Worm (Caenorhabditis elegans) whole organism, late embryonic: ENCODE measurements around the gene F31B9.4.

Source experiments
- F13H6.1 ChIP-seq: sonication (generic microtip); optimal IDR thresholded peaks from 2 replicates; lab custom pipeline; 2016; ENCODE audit warnings: missing genetic modification characterization, missing compliant biosample characterization
- K09A11.1 ChIP-seq: sonication (generic microtip); optimal IDR thresholded peaks from 2 replicates; lab custom pipeline; 2017; ENCODE audit warnings: antibody characterized with exemption, mild to moderate bottlenecking, missing genetic modification characterization, missing compliant biosample characterization; ENCODE audit not compliant: insufficient read depth
- Y22D7AL.16 ChIP-seq: sonication (generic microtip); optimal IDR thresholded peaks from 2 replicates; lab custom pipeline; 2016; ENCODE audit warnings: missing genetic modification characterization, missing compliant biosample characterization
- ama-1 ChIP-seq: fragments of 150-350 bp; optimal IDR thresholded peaks from 2 replicates; lab custom pipeline; 2014
- ceh-18 ChIP-seq: sonication (generic microtip); optimal IDR thresholded peaks from 2 replicates; lab custom pipeline; 2016; ENCODE audit warnings: missing genetic modification characterization, missing compliant biosample characterization
- ceh-19 ChIP-seq: fragments of 200-800 bp; sonication (Bioruptor generic); optimal IDR thresholded peaks from 2 replicates; lab custom pipeline; 2018; ENCODE audit warnings: mild to moderate bottlenecking, missing genetic modification characterization, missing compliant biosample characterization
- ceh-2 ChIP-seq: sonication (generic microtip); optimal IDR thresholded peaks from 2 replicates; lab custom pipeline; 2016; ENCODE audit warnings: missing genotype, missing genetic modification characterization, missing compliant biosample characterization
- ceh-22 ChIP-seq: sonication (generic microtip); optimal IDR thresholded peaks from 2 replicates; lab custom pipeline; 2017; ENCODE audit warnings: missing biosample characterization, missing genetic modification characterization
- ceh-24 ChIP-seq: sonication (generic microtip); optimal IDR thresholded peaks from 2 replicates; lab custom pipeline; 2016; ENCODE audit warnings: mild to moderate bottlenecking, missing genetic modification characterization, missing compliant biosample characterization
- ceh-30 ChIP-seq: fragments of 150-350 bp; optimal IDR thresholded peaks from 2 replicates; lab custom pipeline; 2014; ENCODE audit warnings: missing biosample characterization, missing genetic modification characterization
- ceh-45 ChIP-seq: fragments of 200-800 bp; sonication (Bioruptor generic); IDR thresholded peaks from 2 replicates; pipeline ENCODE4 v1.3.6; 2022; ENCODE audit warnings: missing genetic modification reagents, missing genetic modification characterization, missing compliant biosample characterization
- ceh-48 ChIP-seq: sonication (generic microtip); optimal IDR thresholded peaks from 2 replicates; lab custom pipeline; 2016; ENCODE audit warnings: missing genetic modification characterization, inconsistent platforms, missing compliant biosample characterization
- ceh-6 ChIP-seq: fragments of 200-800 bp; sonication (Bioruptor generic); optimal IDR thresholded peaks from 2 replicates; lab custom pipeline; 2018; ENCODE audit warnings: mild to moderate bottlenecking, missing genetic modification characterization, missing compliant biosample characterization
- ceh-9 ChIP-seq: sonication (generic microtip); optimal IDR thresholded peaks from 2 replicates; lab custom pipeline; 2016; ENCODE audit warnings: mild to moderate bottlenecking, missing genetic modification characterization, inconsistent platforms, missing compliant biosample characterization
- che-1 ChIP-seq: sonication (generic microtip); optimal IDR thresholded peaks from 2 replicates; lab custom pipeline; 2016; ENCODE audit warnings: mild to moderate bottlenecking, missing genetic modification characterization, missing compliant biosample characterization
- elt-4 ChIP-seq: sonication (generic microtip); optimal IDR thresholded peaks from 2 replicates; lab custom pipeline; 2016; ENCODE audit warnings: missing genetic modification characterization, missing compliant biosample characterization
- ets-4 ChIP-seq: sonication (generic microtip); optimal IDR thresholded peaks from 2 replicates; lab custom pipeline; 2016; ENCODE audit warnings: missing genetic modification characterization, missing compliant biosample characterization
- eyg-1 ChIP-seq: sonication (generic microtip); optimal IDR thresholded peaks from 2 replicates; lab custom pipeline; 2016; ENCODE audit warnings: missing genotype, missing genetic modification characterization, missing compliant biosample characterization
- gmeb-2 ChIP-seq: sonication (generic microtip); optimal IDR thresholded peaks from 2 replicates; lab custom pipeline; 2016; ENCODE audit warnings: missing genetic modification characterization, inconsistent platforms, missing compliant biosample characterization
- hlh-15 ChIP-seq: sonication (generic microtip); optimal IDR thresholded peaks from 2 replicates; lab custom pipeline; 2016; ENCODE audit warnings: missing genetic modification characterization, missing compliant biosample characterization
- hlh-8 ChIP-seq: sonication (generic microtip); optimal IDR thresholded peaks from 2 replicates; lab custom pipeline; 2016; ENCODE audit warnings: missing genotype, missing genetic modification characterization, missing compliant biosample characterization
- lim-6 ChIP-seq: sonication (generic microtip); optimal IDR thresholded peaks from 2 replicates; lab custom pipeline; 2016; ENCODE audit warnings: missing genetic modification characterization, missing compliant biosample characterization
- lin-11 ChIP-seq: fragments of 200-800 bp; sonication (Bioruptor generic); optimal IDR thresholded peaks from 2 replicates; lab custom pipeline; 2018; ENCODE audit warnings: mild to moderate bottlenecking, missing genetic modification characterization, missing compliant biosample characterization
- madf-2 ChIP-seq: sonication (generic microtip); optimal IDR thresholded peaks from 2 replicates; lab custom pipeline; 2017; ENCODE audit warnings: missing genetic modification characterization, missing compliant biosample characterization
- nhr-232 ChIP-seq: sonication (generic microtip); optimal IDR thresholded peaks from 2 replicates; lab custom pipeline; 2016; ENCODE audit warnings: missing genetic modification characterization, missing compliant biosample characterization
- npax-4 ChIP-seq: sonication (generic microtip); optimal IDR thresholded peaks from 2 replicates; lab custom pipeline; 2016; ENCODE audit warnings: missing genetic modification characterization, missing compliant biosample characterization
- pax-1 ChIP-seq: fragments of 150-350 bp; optimal IDR thresholded peaks from 2 replicates; lab custom pipeline; 2014; ENCODE audit warnings: missing biosample characterization, missing genetic modification characterization
- pha-2 ChIP-seq: sonication (generic microtip); optimal IDR thresholded peaks from 2 replicates; lab custom pipeline; 2017; ENCODE audit warnings: mild to moderate bottlenecking, missing genetic modification characterization, missing compliant biosample characterization
- pha-4 ChIP-seq: fragments of 150-350 bp; optimal IDR thresholded peaks from 2 replicates; lab custom pipeline; 2018; ENCODE audit warnings: missing biosample characterization, missing genetic modification reagents, missing genetic modification characterization
- ref-2 ChIP-seq: sonication (generic microtip); optimal IDR thresholded peaks from 2 replicates; lab custom pipeline; 2016; ENCODE audit warnings: missing genetic modification characterization, missing compliant biosample characterization
- rnt-1 ChIP-seq: sonication (generic microtip); optimal IDR thresholded peaks from 2 replicates; lab custom pipeline; 2016; ENCODE audit warnings: missing genetic modification characterization, missing compliant biosample characterization
- tbx-2 ChIP-seq: sonication (generic microtip); optimal IDR thresholded peaks from 2 replicates; lab custom pipeline; 2016; ENCODE audit warnings: missing genetic modification characterization, missing compliant biosample characterization
- tbx-7 ChIP-seq: sonication (generic microtip); optimal IDR thresholded peaks from 2 replicates; lab custom pipeline; 2016; ENCODE audit warnings: missing genotype, missing genetic modification characterization, missing compliant biosample characterization
- unc-3 ChIP-seq, 2 experiments: fragments of 200-800 bp in 1 of 2; sonication (Bioruptor generic) in 1 of 2; sonication (generic microtip) in 1 of 2; conservative IDR thresholded peaks in 1 of 2; optimal IDR thresholded peaks in 1 of 2; 2 replicates each; pipeline versions ENCODE4 v1.3.6 to Lab custom; 2016 to 2022; ENCODE audit warnings: missing compliant biosample characterization in 2 of 2, missing genetic modification characterization in 2 of 2, missing genetic modification reagents in 1 of 2
- unc-86 ChIP-seq: sonication (generic microtip); optimal IDR thresholded peaks from 2 replicates; lab custom pipeline; 2016; ENCODE audit warnings: missing genetic modification characterization, missing compliant biosample characterization
- zip-5 ChIP-seq: sonication (generic microtip); optimal IDR thresholded peaks from 2 replicates; lab custom pipeline; 2016; ENCODE audit warnings: missing genetic modification characterization, missing compliant biosample characterization

The F31B9.4 gene

DNA sequence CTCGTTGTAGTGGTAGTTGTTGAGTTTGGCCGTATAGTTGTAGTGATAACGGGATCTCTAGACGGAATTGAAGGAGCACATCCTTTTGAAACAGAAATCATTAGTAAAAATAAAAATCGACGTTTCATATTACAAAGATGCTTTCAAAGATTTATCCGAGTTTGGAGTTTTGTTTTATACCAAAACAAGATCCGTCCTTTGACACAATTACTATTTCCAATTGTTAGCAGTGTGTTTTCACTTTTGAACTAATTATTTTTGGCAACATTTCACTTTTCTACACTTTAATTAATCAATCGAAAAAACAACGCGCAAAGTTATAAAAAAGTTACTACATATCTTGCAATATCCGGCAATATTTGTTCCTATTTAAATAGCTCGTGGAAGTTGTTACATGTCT is at the start of gene F31B9.4, which contains the start of gene F31B9.2:
Gene F31B9.4 (minus strand): TSS at position 101 of the 400 bp plus-strand sequence.
Gene F31B9.2 (plus strand): TSS at position 368 of the 400 bp plus-strand sequence.
- TF ChIP-seq pha-2 (no peak), hlh-8 (tag; lab: Kevin White, UChicago) (no peak), gmeb-2 (tag; lab: Kevin White, UChicago) (no peak), K09A11.1 (tag; lab: Kevin White, UChicago) (no peak), ceh-45 (GFP tag; lab: Robert Waterston, UW) (no peak), ama-1 (lab: Kevin White, UChicago) (no peak), pha-4 (tag; lab: Kevin White, UChicago) (no peak), ceh-24 (tag; lab: Kevin White, UChicago) (no peak), eyg-1 (no peak), pax-1 (tag; lab: Kevin White, UChicago) (no peak), ceh-2 (tag; lab: Kevin White, UChicago) (no peak), tbx-7 (tag; lab: Kevin White, UChicago) (no peak), ceh-6 (GFP tag; lab: Kevin White, UChicago) (no peak), ceh-19 (GFP tag; lab: Kevin White, UChicago) (no peak), ceh-22 (tag; lab: Kevin White, UChicago) (no peak)

DNA sequence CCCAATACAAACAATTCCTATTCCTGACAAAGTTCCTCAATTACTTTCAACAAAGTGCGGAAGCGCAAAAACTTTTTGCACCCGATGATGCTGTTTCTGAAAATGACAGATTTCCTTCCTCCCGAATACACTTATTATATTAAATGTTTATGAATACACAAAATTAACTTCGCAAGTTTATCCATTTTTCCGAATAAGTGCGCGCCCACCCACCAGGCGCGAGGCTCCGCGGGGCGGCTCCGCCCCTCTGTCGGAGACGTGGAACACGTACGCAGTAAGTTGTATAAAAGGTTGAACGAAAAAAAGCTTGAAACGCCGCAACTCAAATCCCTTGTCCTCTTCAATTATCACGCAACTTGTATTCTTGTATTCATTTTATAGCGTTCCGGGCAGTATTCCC is 41.9 kb upstream of the F31B9.4 start, which contains the start of gene C09G1.5:
Gene C09G1.5 (plus strand): TSS at position 301 of the 400 bp plus-strand sequence.
- TF ChIP-seq ceh-30 (tag; lab: Kevin White, UChicago) (no peak), ets-4 (tag; lab: Kevin White, UChicago) (no peak), tbx-7 (tag; lab: Kevin White, UChicago) (no peak), ceh-19 (GFP tag; lab: Kevin White, UChicago) (no peak), lin-11 (tag; lab: Kevin White, UChicago) (no peak), gmeb-2 (tag; lab: Kevin White, UChicago) (no peak), pax-1 (tag; lab: Kevin White, UChicago) (no peak), elt-4 (tag; lab: Kevin White, UChicago) (no peak)

DNA sequence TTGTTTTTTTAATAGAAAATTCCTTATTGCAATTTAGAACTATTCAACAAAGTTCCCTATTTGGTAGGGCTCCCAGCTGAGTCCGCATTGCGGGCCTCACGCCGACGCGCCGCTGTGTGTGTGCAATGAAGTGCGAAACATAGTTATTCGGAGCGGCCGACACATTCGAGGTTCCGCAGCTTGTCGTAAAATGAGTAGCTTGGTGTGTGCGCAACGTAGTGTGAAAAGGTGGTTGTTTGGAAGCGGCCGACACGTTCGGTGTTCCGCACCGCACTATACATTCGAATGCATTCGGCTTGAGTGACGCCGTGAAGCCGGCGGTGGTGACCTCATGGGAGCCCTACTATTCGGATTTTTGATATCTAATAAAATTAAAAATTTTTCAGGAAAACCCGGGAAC is 36.7 kb upstream of the F31B9.4 start:
- no peak for TF ChIP-seq gmeb-2 (tag; lab: Kevin White, UChicago)
- no peak for TF ChIP-seq pha-4 (tag; lab: Kevin White, UChicago)
- no peak for TF ChIP-seq Y22D7AL.16
- no peak for TF ChIP-seq hlh-15 (tag; lab: Kevin White, UChicago)
- no peak for TF ChIP-seq madf-2 (tag; lab: Kevin White, UChicago)
- TF ChIP-seq unc-3 (GFP tag; conservative IDR thresholded peaks at IDR 0.05; lab: Robert Waterston, UW) = no peak
- no peak for TF ChIP-seq unc-3 (tag; optimal IDR thresholded peaks at IDR 0.05; lab: Kevin White, UChicago)

DNA sequence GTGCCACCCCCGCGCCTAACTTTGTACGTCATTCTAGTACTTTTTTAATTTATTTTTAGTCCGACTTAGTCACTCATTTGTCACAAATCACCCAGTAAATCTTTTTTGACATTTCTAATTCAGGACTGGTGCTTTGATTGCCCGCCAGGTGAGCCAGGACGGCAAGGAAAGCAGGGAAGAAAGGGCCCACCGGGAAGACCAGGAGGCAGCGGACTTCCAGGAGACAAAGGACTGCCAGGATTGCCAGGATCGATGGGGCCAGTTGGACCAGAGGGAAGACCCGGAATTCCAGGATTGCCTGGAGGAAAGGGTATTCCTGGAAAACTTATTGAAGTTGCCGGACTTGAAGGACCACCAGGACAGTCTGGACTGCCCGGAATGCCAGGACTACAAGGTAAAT is 36.2 kb upstream of the F31B9.4 start:
- TF ChIP-seq madf-2 (tag; lab: Kevin White, UChicago) = no peak
- TF ChIP-seq ceh-9 (tag; lab: Kevin White, UChicago) = no peak
- no peak for TF ChIP-seq unc-3 (GFP tag; conservative IDR thresholded peaks at IDR 0.05; lab: Robert Waterston, UW)
- TF ChIP-seq unc-3 (tag; optimal IDR thresholded peaks at IDR 0.05; lab: Kevin White, UChicago) = no peak
- TF ChIP-seq ref-2 (tag; lab: Kevin White, UChicago) = no peak
- no peak for TF ChIP-seq tbx-2 (tag; lab: Kevin White, UChicago)
- TF ChIP-seq ceh-24 (tag; lab: Kevin White, UChicago) = no peak
- TF ChIP-seq F13H6.1 = no peak
- no peak for TF ChIP-seq ceh-22 (tag; lab: Kevin White, UChicago)
- no peak for TF ChIP-seq npax-4 (tag; lab: Kevin White, UChicago)
- TF ChIP-seq lim-6 (tag; lab: Kevin White, UChicago) = no peak
- TF ChIP-seq ceh-48 (tag; lab: Kevin White, UChicago) = no peak
- TF ChIP-seq nhr-232 = no peak
- TF ChIP-seq unc-86 (tag; lab: Kevin White, UChicago) = no peak
- no peak for TF ChIP-seq ceh-18 (tag; lab: Kevin White, UChicago)
- no peak for TF ChIP-seq che-1 (tag; lab: Kevin White, UChicago)
- no peak for TF ChIP-seq ceh-30 (tag; lab: Kevin White, UChicago)
- TF ChIP-seq zip-5 (tag; lab: Kevin White, UChicago) = no peak
- no peak for TF ChIP-seq rnt-1 (tag; lab: Kevin White, UChicago)
